Fruit fly (Drosophila melanogaster): Measurements from ENCODE around the gene Itpr.

The Itpr gene

DNA sequence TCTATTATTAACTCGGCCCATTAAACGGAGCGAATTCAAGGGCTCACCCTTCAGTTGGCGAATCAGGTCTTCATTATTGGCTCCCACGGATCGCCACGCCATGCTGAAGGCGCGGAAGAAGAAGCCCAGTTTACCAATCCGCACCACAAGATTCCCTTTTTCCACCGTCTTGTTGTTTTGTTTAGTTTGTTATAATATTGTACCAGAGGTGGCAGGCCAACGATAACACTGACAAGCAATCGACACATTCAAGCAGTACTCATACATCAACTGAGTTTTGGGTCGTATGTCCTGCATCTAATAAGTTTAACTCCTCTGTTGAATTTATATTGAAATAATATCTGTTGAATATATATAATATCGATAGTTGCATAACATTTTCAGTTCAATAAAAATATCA lies 37.2 kb downstream of the Itpr start, which contains the start of gene Pcmt (continued):
- peak; percentile 25; the same call in 1 of the 2 replicates for TF ChIP-seq CG13287 (GFP tag; IDR thresholded peaks at IDR 0.05; ENCODE audit: partially characterized antibody)
- TF ChIP-seq CG31388 (GFP tag; optimal IDR thresholded peaks at IDR 0.05) = no peak
- peak; percentile 55 for TF ChIP-seq cg (GFP tag; optimal IDR thresholded peaks at IDR 0.05)
- no peak for TF ChIP-seq ase (GFP tag; IDR thresholded peaks at IDR 0.05)
- 0 out of 3 replicates have a peak, but pooled peaks have one; percentile 50 for TF ChIP-seq Doc3 (GFP tag; IDR thresholded peaks at IDR 0.05; ENCODE audit: partially characterized antibody)
- TF ChIP-seq Oaz (GFP tag; IDR thresholded peaks at IDR 0.05) = no peak
- peak; percentile 70 for TF ChIP-seq Sry-δ (GFP tag; optimal IDR thresholded peaks at IDR 0.05)
- TF ChIP-seq crol (GFP tag; IDR thresholded peaks at IDR 0.05) = no peak
- TF ChIP-seq CG16779 (GFP tag; IDR thresholded peaks at IDR 0.05) = no peak
- TF ChIP-seq NC2β (GFP tag; optimal IDR thresholded peaks at IDR 0.05) = no peak
- no peak for TF ChIP-seq CG11085 (GFP tag; IDR thresholded peaks at IDR 0.05)
- no peak for TF ChIP-seq CG8944 (GFP tag; optimal IDR thresholded peaks at IDR 0.05)
- peak; percentile 29 for TF ChIP-seq E2f2 (GFP tag; IDR thresholded peaks at IDR 0.05)
- no peak for TF ChIP-seq CG14965 (GFP tag; optimal IDR thresholded peaks at IDR 0.05; ENCODE audit: borderline replicate concordance)
- TF ChIP-seq mld (GFP tag; IDR thresholded peaks at IDR 0.05; ENCODE audit: partially characterized antibody) = no peak
- TF ChIP-seq CG4282 (GFP tag; optimal IDR thresholded peaks at IDR 0.05) = no peak
- no peak for TF ChIP-seq CG11504 (tag; optimal IDR thresholded peaks at IDR 0.05)
- peak; percentile 69 for TF ChIP-seq Dref (GFP tag; IDR thresholded peaks at IDR 0.05)
- TF ChIP-seq CG6791 (GFP tag; IDR thresholded peaks at IDR 0.05; ENCODE audit: partially characterized antibody) = 0 out of 3 replicates have a peak, but pooled peaks have one; percentile 41
- TF ChIP-seq sna (GFP tag; IDR thresholded peaks at IDR 0.05; ENCODE audit: partially characterized antibody) = peak; percentile 32; the same call in 1 of the 2 replicates
- TF ChIP-seq CG7786 (GFP tag; optimal IDR thresholded peaks at IDR 0.05) = no peak
- TF ChIP-seq Dll (GFP tag; IDR thresholded peaks at IDR 0.05; ENCODE audit: partially characterized antibody) = 0 out of 4 replicates have a peak, but pooled peaks have one; percentile 51
- no peak for TF ChIP-seq danr (GFP tag; IDR thresholded peaks at IDR 0.05)
- no peak for TF ChIP-seq peb (GFP tag; IDR thresholded peaks at IDR 0.05)
- no peak for TF ChIP-seq CG6272 (GFP tag; IDR thresholded peaks at IDR 0.05)
- TF ChIP-seq vnd (GFP tag; IDR thresholded peaks at IDR 0.05; ENCODE audit: partially characterized antibody) = 0 out of 3 replicates have a peak, but pooled peaks have one; percentile 29
- TF ChIP-seq CG1603 (tag; optimal IDR thresholded peaks at IDR 0.05) = peak; percentile 50
- no peak for TF ChIP-seq Aef1 (GFP tag; IDR thresholded peaks at IDR 0.05)
- TF ChIP-seq inv (GFP tag; IDR thresholded peaks at IDR 0.05; ENCODE audit: partially characterized antibody) = no peak
- TF ChIP-seq CG1832 (GFP tag; optimal IDR thresholded peaks at IDR 0.05) = no peak
- TF ChIP-seq CG10366 (GFP tag; IDR thresholded peaks at IDR 0.05) = no peak
- TF ChIP-seq CG3407 (GFP tag; optimal IDR thresholded peaks at IDR 0.05) = no peak
- peak; percentile 37 for TF ChIP-seq BEAF-32 (GFP tag; optimal IDR thresholded peaks at IDR 0.05)
- TF ChIP-seq amos (GFP tag; IDR thresholded peaks at IDR 0.05; ENCODE audit: partially characterized antibody) = peak; percentile 37
- no peak for TF ChIP-seq lmd (GFP tag; IDR thresholded peaks at IDR 0.05)

DNA sequence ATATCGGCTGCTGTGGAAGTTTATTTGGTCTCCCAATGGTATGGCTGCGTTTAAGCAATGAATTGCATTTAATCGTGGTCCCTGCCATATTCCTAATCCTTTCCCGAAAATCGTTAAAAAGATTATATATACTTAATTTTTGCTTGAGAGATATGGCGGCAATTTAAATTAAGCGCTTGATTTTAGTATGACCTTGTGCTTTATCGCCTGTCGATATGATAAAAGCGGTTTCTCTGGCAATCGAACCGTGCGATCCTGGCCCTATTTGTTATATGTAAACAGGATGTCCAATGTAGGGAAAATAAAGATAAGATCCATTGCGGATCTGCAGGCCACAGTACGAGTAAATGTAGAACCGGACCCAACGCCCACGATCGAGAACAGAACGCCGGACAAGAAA lies 37.9 kb downstream of the Itpr start, which contains the start of gene Snm1:
Gene Snm1 (plus strand): TSS at position 233 of the 400 bp plus-strand sequence.
- TF ChIP-seq Opbp (GFP tag; IDR thresholded peaks at IDR 0.05; ENCODE audit: partially characterized antibody) (peak; percentile 27; the same call in 1 of the 3 replicates), Awh (GFP tag; IDR thresholded peaks at IDR 0.05) (no peak), kni (GFP tag; optimal IDR thresholded peaks at IDR 0.05) (no peak), Hr51 (GFP tag; optimal IDR thresholded peaks at IDR 0.05) (no peak), prd (optimal IDR thresholded peaks at IDR 0.05) (no peak), prd (GFP tag; IDR thresholded peaks at IDR 0.05) (no peak), Sry-δ (GFP tag; optimal IDR thresholded peaks at IDR 0.05) (peak; percentile 29), salm (tag; optimal IDR thresholded peaks at IDR 0.05) (no peak), C15 (GFP tag; IDR thresholded peaks at IDR 0.05) (no peak), CG4820 (GFP tag; optimal IDR thresholded peaks at IDR 0.05) (no peak), nau (GFP tag; optimal IDR thresholded peaks at IDR 0.05) (no peak), mld (GFP tag; IDR thresholded peaks at IDR 0.05; ENCODE audit: partially characterized antibody) (no peak), ssp (GFP tag; IDR thresholded peaks at IDR 0.05) (no peak), CG2116 (GFP tag; optimal IDR thresholded peaks at IDR 0.05) (peak; percentile 23), br (optimal IDR thresholded peaks at IDR 0.05) (no peak), Dref (GFP tag; IDR thresholded peaks at IDR 0.05) (peak; percentile 45), CG31224 (GFP tag; IDR thresholded peaks at IDR 0.05) (no peak), CG14667 (GFP tag; IDR thresholded peaks at IDR 0.05) (no peak), fd96Cb (tag; optimal IDR thresholded peaks at IDR 0.05) (no peak), CG33213 (GFP tag; optimal IDR thresholded peaks at IDR 0.05) (no peak)
